Worm (Caenorhabditis elegans): ENCODE data around the gene C50E3.12.

- no peak for TF ChIP-seq ZK546.5 (tag; optimal IDR thresholded peaks at IDR 0.05)
- TF ChIP-seq unc-39 (tag; optimal IDR thresholded peaks at IDR 0.05), result no peak
- TF ChIP-seq Y5F2A.4 (GFP tag; optimal IDR thresholded peaks at IDR 0.05), result no peak
- no peak for TF ChIP-seq lin-39 (tag; optimal IDR thresholded peaks at IDR 0.05)
- TF ChIP-seq ceh-44 (GFP tag; IDR thresholded peaks at IDR 0.05), result no peak
- no peak for TF ChIP-seq lin-13 (GFP tag; optimal IDR thresholded peaks at IDR 0.05)
- TF ChIP-seq nhr-42 (GFP tag; IDR thresholded peaks at IDR 0.05), result no peak
- no peak for TF ChIP-seq nhr-11 (tag; optimal IDR thresholded peaks at IDR 0.05)
These were observed 2.3 kb upstream of the C50E3.12 start, which contains the start of gene C50E3.13 for ce11 chrV:7624152-7624551.

All from whole organism, L4 larva.